Worm (Caenorhabditis elegans): ENCODE data around the gene ttr-44.

DNA sequence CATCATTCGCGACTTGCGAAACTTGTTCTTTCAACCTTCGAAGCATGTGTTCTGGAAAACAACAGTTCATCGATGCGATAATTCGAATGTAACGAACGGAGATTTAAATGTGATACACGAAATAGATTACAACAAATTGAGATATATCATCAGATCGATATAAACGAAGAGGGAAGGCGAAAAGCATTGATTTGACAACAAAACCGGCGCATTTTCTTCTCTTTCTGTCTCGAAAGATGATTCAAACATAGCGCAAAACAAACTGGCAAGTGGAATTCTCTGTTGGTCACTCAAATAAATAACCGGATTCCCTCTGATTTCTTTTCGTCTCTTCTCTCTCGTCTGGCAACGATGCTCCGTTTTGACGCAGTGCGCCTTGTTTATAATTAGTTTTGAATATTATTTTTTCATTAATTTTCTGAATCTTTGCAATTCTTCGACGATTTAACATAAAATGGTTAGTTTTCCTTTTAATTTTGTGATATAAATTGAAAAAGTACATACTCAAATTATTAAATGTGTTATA lies 33.2 kb downstream of the ttr-44 start, which contains the start of the genes eea-1 and gut-2:
- no peak for TF ChIP-seq ceh-82 (tag; optimal IDR thresholded peaks at IDR 0.05)
- peak; percentile 3 for TF ChIP-seq mxl-3 (GFP tag; optimal IDR thresholded peaks at IDR 0.05)
- TF ChIP-seq lin-15B (tag; optimal IDR thresholded peaks at IDR 0.05): no peak
- no peak for TF ChIP-seq nhr-237 (tag; optimal IDR thresholded peaks at IDR 0.05)

Measured in whole organism, L4 larva.